Worm (Caenorhabditis elegans): Measurements from ENCODE around the gene pud-1.1.

ce11 chrV:2281499-2281898 lies 48.7 kb upstream of the pud-1.1 start, which contains the start of gene nhr-228:
- TF ChIP-seq pqm-1 (tag; optimal IDR thresholded peaks at IDR 0.05) (no peak), nhr-12 (tag; optimal IDR thresholded peaks at IDR 0.05) (no peak), nhr-28 (tag; optimal IDR thresholded peaks at IDR 0.05) (no peak), mml-1 (tag; optimal IDR thresholded peaks at IDR 0.05) (no peak), lin-39 (tag; optimal IDR thresholded peaks at IDR 0.05) (no peak)

Data from whole organism, L3 larva.